Worm (Caenorhabditis elegans): Measurements from ENCODE around the gene C05C10.8.

C05C10.8 gene

ce11 chrII:9933947-9934383 is 16.2 kb upstream of the C05C10.8 start (continued):
- TF ChIP-seq nfyb-1 (GFP tag; IDR thresholded peaks at IDR 0.05) (no peak; the same call in none of the 2 replicates), dpl-1 (GFP tag; optimal IDR thresholded peaks at IDR 0.05) (no peak), nhr-179 (tag; optimal IDR thresholded peaks at IDR 0.05) (no peak), nhr-90 (tag; optimal IDR thresholded peaks at IDR 0.05) (peak; percentile 41), lag-1 (GFP tag; IDR thresholded peaks at IDR 0.05) (no peak), F23B12.7 (tag; optimal IDR thresholded peaks at IDR 0.05; ENCODE audit: insufficient read depth) (peak; percentile 2), hlh-26 (GFP tag; conservative IDR thresholded peaks at IDR 0.05) (no peak), dpff-1 (tag; optimal IDR thresholded peaks at IDR 0.05) (peak; percentile 72), lin-26 (GFP tag; IDR thresholded peaks at IDR 0.05) (peak; percentile 54; the same call in 1 of the 2 replicates), die-1 (tag; optimal IDR thresholded peaks at IDR 0.05) (peak; percentile 40), C17E4.6 (GFP tag; IDR thresholded peaks at IDR 0.05) (no peak), aptf-3 (GFP tag; IDR thresholded peaks at IDR 0.05) (no peak), F57C9.4 (tag; optimal IDR thresholded peaks at IDR 0.05) (no peak), ZK185.1 (tag; optimal IDR thresholded peaks at IDR 0.05; ENCODE audit: poor library complexity, severe bottlenecking) (peak; percentile 59), madf-10 (tag; optimal IDR thresholded peaks at IDR 0.05) (peak; percentile 51)

ce11 chrII:9931476-9931875 is 13.7 kb upstream of the C05C10.8 start, which contains the start of gene pho-11:
TSS of gene pho-11 (plus strand) at chrII:9931849.
- TF ChIP-seq lir-1 (GFP tag; conservative IDR thresholded peaks at IDR 0.05) (no peak), lin-40 (tag; optimal IDR thresholded peaks at IDR 0.05) (no peak), nhr-179 (tag; optimal IDR thresholded peaks at IDR 0.05) (no peak), dpl-1 (GFP tag; optimal IDR thresholded peaks at IDR 0.05) (no peak), Y53G8AR.9 (GFP tag; conservative IDR thresholded peaks at IDR 0.05) (no peak), ceh-58 (GFP tag; IDR thresholded peaks at IDR 0.05) (no peak), F57C9.4 (tag; optimal IDR thresholded peaks at IDR 0.05) (no peak), ceh-79 (tag; optimal IDR thresholded peaks at IDR 0.05) (no peak), ceh-100 (GFP tag; IDR thresholded peaks at IDR 0.05) (no peak), gei-17 (GFP tag; optimal IDR thresholded peaks at IDR 0.05) (no peak), B0035.1 (tag; optimal IDR thresholded peaks at IDR 0.05) (no peak), madf-6 (GFP tag; IDR thresholded peaks at IDR 0.05) (no peak), pbrm-1 (GFP tag; IDR thresholded peaks at IDR 0.05) (no peak), mcd-1 (GFP tag; IDR thresholded peaks at IDR 0.05) (no peak), Y53F4B.3 (GFP tag; IDR thresholded peaks at IDR 0.05) (no peak)

- TF ChIP-seq F22D6.2 (tag; optimal IDR thresholded peaks at IDR 0.05), result no peak
- no peak for TF ChIP-seq zim-3 (tag; optimal IDR thresholded peaks at IDR 0.05)
- peak; percentile 45 for TF ChIP-seq him-1 (tag; optimal IDR thresholded peaks at IDR 0.05)
- TF ChIP-seq nfya-2 (GFP tag; IDR thresholded peaks at IDR 0.05), result no peak
- no peak for TF ChIP-seq sptf-2 (GFP tag; optimal IDR thresholded peaks at IDR 0.05)
- TF ChIP-seq sea-2 (GFP tag; IDR thresholded peaks at IDR 0.05), result no peak
- no peak for TF ChIP-seq F23B12.7 (tag; optimal IDR thresholded peaks at IDR 0.05; ENCODE audit: insufficient read depth)
- no peak for TF ChIP-seq cebp-2 (GFP tag; IDR thresholded peaks at IDR 0.05)
- no peak for TF ChIP-seq let-526 (GFP tag; IDR thresholded peaks at IDR 0.05)
- no peak for TF ChIP-seq cebp-1 (GFP tag; IDR thresholded peaks at IDR 0.05)
- TF ChIP-seq cebp-1 (tag; optimal IDR thresholded peaks at IDR 0.05), result peak; percentile 43
- TF ChIP-seq unc-130 (GFP tag; optimal IDR thresholded peaks at IDR 0.05), result no peak
- no peak for TF ChIP-seq ceh-79 (tag; optimal IDR thresholded peaks at IDR 0.05)
- TF ChIP-seq nhr-120 (GFP tag; IDR thresholded peaks at IDR 0.05), result no peak
- no peak for TF ChIP-seq ztf-28 (GFP tag; IDR thresholded peaks at IDR 0.05)
- TF ChIP-seq snpc-3.4 (tag; optimal IDR thresholded peaks at IDR 0.05), result no peak
- no peak for TF ChIP-seq atf-7 (tag; optimal IDR thresholded peaks at IDR 0.05)
- TF ChIP-seq mcd-1 (GFP tag; IDR thresholded peaks at IDR 0.05), result peak; percentile 58
- peak; percentile 57 for TF ChIP-seq attf-5 (GFP tag; optimal IDR thresholded peaks at IDR 0.05)
- TF ChIP-seq aptf-2 (GFP tag; conservative IDR thresholded peaks at IDR 0.05), result no peak
- no peak for TF ChIP-seq mel-28 (tag; optimal IDR thresholded peaks at IDR 0.05; ENCODE audit: borderline replicate concordance)
- no peak for TF ChIP-seq dpl-1 (GFP tag; optimal IDR thresholded peaks at IDR 0.05)
- no peak for TF ChIP-seq rcor-1 (GFP tag; IDR thresholded peaks at IDR 0.05)
- no peak for TF ChIP-seq hlh-26 (GFP tag; conservative IDR thresholded peaks at IDR 0.05)
- no peak for TF ChIP-seq hsf-1 (GFP tag; IDR thresholded peaks at IDR 0.05)
Measured at ce11 chrII:9931012-9931411, 13.2 kb upstream of the C05C10.8 start.
